Worm (Caenorhabditis elegans): ENCODE data around the gene ZK742.7.

Gene ZK742.7

DNA sequence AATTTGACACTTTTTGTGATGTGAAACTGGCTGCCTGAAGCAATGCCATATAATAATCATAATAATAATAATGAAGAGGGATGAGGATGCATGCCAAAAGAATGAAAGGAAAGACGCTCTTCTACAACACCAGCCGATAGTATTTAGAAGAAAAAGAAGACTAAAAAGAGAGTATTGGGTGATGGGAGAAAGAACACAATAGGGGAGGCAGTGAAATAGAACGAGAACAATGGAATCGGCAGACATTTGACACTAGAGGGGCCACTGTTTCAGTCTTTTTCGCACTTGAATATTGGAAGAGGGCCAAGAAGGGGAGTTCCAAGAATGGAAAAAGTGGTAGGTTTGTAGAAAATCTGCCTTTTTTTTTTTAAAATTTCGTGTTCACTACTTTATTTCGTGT is 49.0 kb downstream of the ZK742.7 start, which contains the start of gene memo-1:
Gene memo-1, minus strand, starts transcription at position 2 of the 400 bp plus-strand sequence.
- TF ChIP-seq lin-14 (GFP tag; optimal IDR thresholded peaks at IDR 0.05): peak; percentile 26
- peak; percentile 8 for TF ChIP-seq unc-86 (tag; optimal IDR thresholded peaks at IDR 0.05)
- TF ChIP-seq nhr-20 (tag; optimal IDR thresholded peaks at IDR 0.05): no peak

DNA sequence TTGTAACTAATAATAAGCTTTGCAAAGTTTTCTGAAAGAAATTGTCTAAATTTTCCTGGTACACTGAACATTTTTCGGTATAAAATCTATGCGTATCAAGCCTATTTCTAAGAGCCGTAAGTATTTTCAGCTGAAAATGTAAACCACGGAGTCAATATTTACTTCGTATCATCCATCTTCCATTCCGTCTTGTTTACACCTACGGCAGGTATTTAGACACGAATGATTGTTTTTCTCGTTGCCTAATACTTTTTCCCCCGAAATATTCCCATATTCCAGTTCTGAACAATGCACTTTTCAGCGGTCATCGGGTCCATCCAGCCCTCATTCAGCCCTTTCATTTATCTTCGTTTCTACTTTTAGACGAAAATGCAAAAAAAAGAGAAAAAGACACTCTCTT is 49.5 kb downstream of the ZK742.7 start:
- TF ChIP-seq tlp-1 (tag; optimal IDR thresholded peaks at IDR 0.05) (no peak), zip-4 (GFP tag; optimal IDR thresholded peaks at IDR 0.05) (no peak), unc-30 (tag; optimal IDR thresholded peaks at IDR 0.05) (no peak), C34B4.2 (tag; optimal IDR thresholded peaks at IDR 0.05) (no peak), sup-37 (GFP tag; optimal IDR thresholded peaks at IDR 0.05) (no peak), efl-1 (optimal IDR thresholded peaks at IDR 0.05) (no peak), efl-1 (GFP tag; optimal IDR thresholded peaks at IDR 0.05 in 1 of 2) (peak in 1 of 2 experiments; percentile 78), swsn-7 (tag; optimal IDR thresholded peaks at IDR 0.05) (no peak)

DNA sequence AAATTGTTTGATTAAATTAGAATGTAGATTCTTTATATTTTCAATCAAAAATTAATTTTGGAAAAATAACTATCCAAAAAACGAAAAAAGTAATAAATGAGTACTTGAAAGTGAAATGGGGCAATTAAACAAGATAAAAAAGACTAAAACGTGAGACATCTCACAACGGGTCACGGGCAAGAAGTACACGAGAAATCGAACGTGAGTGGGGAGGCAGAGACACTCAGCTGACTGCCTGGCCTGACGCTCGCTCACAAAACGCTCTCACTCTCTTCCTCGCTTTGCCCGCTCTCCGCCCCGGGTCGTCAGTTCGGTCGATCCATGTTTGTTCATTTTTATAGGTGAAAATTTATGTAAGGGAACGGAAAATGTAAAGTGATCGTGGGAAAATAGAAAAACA is 50.1 kb downstream of the ZK742.7 start:
- TF ChIP-seq aly-2 (tag; optimal IDR thresholded peaks at IDR 0.05) (no peak), egl-13 (tag; optimal IDR thresholded peaks at IDR 0.05) (no peak), sup-37 (GFP tag; optimal IDR thresholded peaks at IDR 0.05) (no peak), jun-1 (tag; optimal IDR thresholded peaks at IDR 0.05) (no peak), ceh-82 (tag; optimal IDR thresholded peaks at IDR 0.05) (no peak), pax-3 (tag; optimal IDR thresholded peaks at IDR 0.05) (no peak), lin-13 (GFP tag; optimal IDR thresholded peaks at IDR 0.05) (no peak), nhr-237 (tag; optimal IDR thresholded peaks at IDR 0.05) (no peak), fos-1 (tag; optimal IDR thresholded peaks at IDR 0.05) (no peak), C04F5.9 (tag; optimal IDR thresholded peaks at IDR 0.05) (no peak), unc-130 (tag; optimal IDR thresholded peaks at IDR 0.05) (peak; percentile 13), blmp-1 (tag; optimal IDR thresholded peaks at IDR 0.05) (peak; percentile 77), efl-3 (GFP tag; optimal IDR thresholded peaks at IDR 0.05) (no peak), lin-35 (GFP tag; optimal IDR thresholded peaks at IDR 0.05) (peak in 1 of 2 experiments; percentile 54), tbx-2 (tag; optimal IDR thresholded peaks at IDR 0.05) (no peak), mab-9 (GFP tag; IDR thresholded peaks at IDR 0.05) (no peak), unc-86 (tag; optimal IDR thresholded peaks at IDR 0.05) (no peak), sox-4 (tag; optimal IDR thresholded peaks at IDR 0.05) (no peak), mep-1 (tag; optimal IDR thresholded peaks at IDR 0.05) (peak; percentile 48), vab-15 (tag; optimal IDR thresholded peaks at IDR 0.05) (no peak), xbp-1 (tag; optimal IDR thresholded peaks at IDR 0.05) (no peak), nhr-90 (tag; optimal IDR thresholded peaks at IDR 0.05; ENCODE audit: poor library complexity) (no peak), aha-1 (tag; optimal IDR thresholded peaks at IDR 0.05) (no peak), nhr-85 (tag) (peak; percentile 12), unc-62 (GFP tag; optimal IDR thresholded peaks at IDR 0.05) (no peak), rnt-1 (tag; optimal IDR thresholded peaks at IDR 0.05) (no peak), lir-3 (tag; optimal IDR thresholded peaks at IDR 0.05; ENCODE audit: poor library complexity) (no peak), egl-27 (tag; optimal IDR thresholded peaks at IDR 0.05) (no peak), sptf-1 (tag; optimal IDR thresholded peaks at IDR 0.05) (no peak), ceh-63 (GFP tag; optimal IDR thresholded peaks at IDR 0.05) (no peak), fkh-10 (GFP tag; optimal IDR thresholded peaks at IDR 0.05) (no peak), efl-1 (optimal IDR thresholded peaks at IDR 0.05) (no peak), efl-1 (GFP tag; optimal IDR thresholded peaks at IDR 0.05 in 1 of 2) (no peak), nhr-47 (tag; optimal IDR thresholded peaks at IDR 0.05) (no peak), lin-39 (tag; optimal IDR thresholded peaks at IDR 0.05) (no peak), mdl-1 (tag; optimal IDR thresholded peaks at IDR 0.05) (peak in 1 of 2 experiments; percentile 69), nhr-71 (tag; optimal IDR thresholded peaks at IDR 0.05) (peak; percentile 9), ceh-88 (GFP tag; IDR thresholded peaks at IDR 0.05) (no peak), pag-3 (tag; optimal IDR thresholded peaks at IDR 0.05; ENCODE audit: borderline replicate concordance, insufficient read depth) (no peak), swsn-7 (tag; optimal IDR thresholded peaks at IDR 0.05) (no peak), tlp-1 (tag; optimal IDR thresholded peaks at IDR 0.05) (no peak), ceh-90 (tag; optimal IDR thresholded peaks at IDR 0.05) (no peak), lsy-2 (tag; optimal IDR thresholded peaks at IDR 0.05) (no peak), alr-1 (tag; optimal IDR thresholded peaks at IDR 0.05; ENCODE audit: borderline replicate concordance) (no peak)

Measured in whole organism, L1 larva.